Worm (Caenorhabditis elegans) whole organism, L4/young adult: ENCODE measurements around the gene pal-1.

Experiments used
- W03F9.2 ChIP-seq: fragments of 150-350 bp; optimal IDR thresholded peaks from 2 replicates; lab custom pipeline; 2014; ENCODE audit warnings: missing biosample characterization, missing genetic modification characterization
- dao-5 ChIP-seq: sonication (generic microtip); optimal IDR thresholded peaks from 2 replicates; lab custom pipeline; 2016; ENCODE audit warnings: missing genotype, missing genetic modification characterization, moderate library complexity, missing compliant biosample characterization
- him-1 ChIP-seq: sonication (generic microtip); optimal IDR thresholded peaks from 2 replicates; lab custom pipeline; 2016; ENCODE audit warnings: missing genotype, missing genetic modification reagents, missing genetic modification characterization, missing compliant biosample characterization

- TF ChIP-seq W03F9.2 (no peak), dao-5 (tag; lab: Kevin White, UChicago) (no peak), him-1 (tag; lab: Kevin White, UChicago) (no peak)
Measured at ce11 chrIII:4859039-4859438, 49.7 kb upstream of the pal-1 start, which contains the start of gene C35D10.6.
